Fruit fly (Drosophila melanogaster): ENCODE results near the gene CG5151.

- no peak for TF ChIP-seq CG14655 (GFP tag; optimal IDR thresholded peaks at IDR 0.05)
- no peak for TF ChIP-seq CG32121 (GFP tag; IDR thresholded peaks at IDR 0.05)
- no peak for TF ChIP-seq Pif1B (GFP tag; optimal IDR thresholded peaks at IDR 0.05)
- no peak for TF ChIP-seq EcR (GFP tag; optimal IDR thresholded peaks at IDR 0.05)
- no peak for TF ChIP-seq Snoo (tag; optimal IDR thresholded peaks at IDR 0.05)
- no peak for TF ChIP-seq CG34367 (tag; optimal IDR thresholded peaks at IDR 0.05)
- no peak for TF ChIP-seq fd96Ca (GFP tag; IDR thresholded peaks at IDR 0.05)
- no peak for TF ChIP-seq CG15710 (tag; optimal IDR thresholded peaks at IDR 0.05)
- TF ChIP-seq CG8301 (tag; optimal IDR thresholded peaks at IDR 0.05): no peak
- TF ChIP-seq CG8159 (tag; optimal IDR thresholded peaks at IDR 0.05): no peak
Observed at dm6 chr3L:16198920-16199319, 34.4 kb upstream of the CG5151 start, which contains the start of gene CG33688.
